Worm (Caenorhabditis elegans) whole organism, L4 larva: ENCODE measurements around the gene clec-148.

Experiments
- D1046.2 ChIP-seq: fragments of 200-800 bp; sonication (Bioruptor generic); IDR thresholded peaks from 2 replicates; pipeline ENCODE4 v1.3.6; 2022; ENCODE audit warnings: missing genetic modification characterization, missing compliant biosample characterization
- F10B5.3 ChIP-seq: sonication (generic microtip); optimal IDR thresholded peaks from 2 replicates; lab custom pipeline; 2016; ENCODE audit warnings: mild to moderate bottlenecking, missing genetic modification characterization, missing compliant biosample characterization
- F26F4.8 ChIP-seq: fragments of 200-800 bp; sonication (Bioruptor generic); conservative IDR thresholded peaks from 2 replicates; pipeline ENCODE4 v1.3.6; 2022; ENCODE audit warnings: missing genetic modification characterization, missing compliant biosample characterization
- F37D6.2 ChIP-seq: sonication (generic microtip); optimal IDR thresholded peaks from 2 replicates; lab custom pipeline; 2016; ENCODE audit warnings: mild to moderate bottlenecking, missing genetic modification characterization, missing compliant biosample characterization
- F49E8.2 ChIP-seq: sonication (generic microtip); optimal IDR thresholded peaks from 2 replicates; lab custom pipeline; 2016; ENCODE audit warnings: missing compliant biosample characterization, mild to moderate bottlenecking, missing genetic modification characterization, borderline replicate concordance
- Y105C5A.15 ChIP-seq: fragments of 200-800 bp; sonication (Bioruptor generic); IDR thresholded peaks from 2 replicates; pipeline ENCODE4 v1.3.6; 2022; ENCODE audit warnings: missing genetic modification characterization, missing compliant biosample characterization
- Y48G9A.11 ChIP-seq: fragments of 200-800 bp; sonication (Bioruptor generic); IDR thresholded peaks from 2 replicates; pipeline ENCODE4 v1.3.6; 2022; ENCODE audit warnings: missing genetic modification reagents, missing genetic modification characterization, missing compliant biosample characterization
- Y5F2A.4 ChIP-seq: fragments of 200-800 bp; sonication (Bioruptor generic); optimal IDR thresholded peaks from 2 replicates; lab custom pipeline; 2018; ENCODE audit warnings: mild to moderate bottlenecking, missing genetic modification characterization, missing compliant biosample characterization
- ZK337.2 ChIP-seq: fragments of 200-800 bp; sonication (Bioruptor generic); IDR thresholded peaks from 2 replicates; pipeline ENCODE4 v1.3.6; 2022; ENCODE audit warnings: missing genetic modification reagents, missing genetic modification characterization, missing compliant biosample characterization
- ZK546.5 ChIP-seq, 2 experiments: sonication (generic microtip); optimal IDR thresholded peaks; 2 replicates each; lab custom pipeline; 2017; ENCODE audit warnings: missing biosample characterization in 2 of 2, missing genetic modification characterization in 2 of 2
- aha-1 ChIP-seq: fragments of 150-350 bp; peaks from one replicate; lab custom pipeline; 2014; ENCODE audit warnings: missing biosample characterization, missing genetic modification characterization
- ceh-28 ChIP-seq: fragments of 150-350 bp; optimal IDR thresholded peaks from 2 replicates; lab custom pipeline; 2014; ENCODE audit warnings: missing biosample characterization, missing genetic modification reagents, missing genetic modification characterization
- ceh-62 ChIP-seq: sonication (generic microtip); optimal IDR thresholded peaks from 2 replicates; lab custom pipeline; 2017; ENCODE audit warnings: missing biosample characterization, missing genetic modification characterization
- ceh-82 ChIP-seq: sonication (generic microtip); optimal IDR thresholded peaks from 2 replicates; lab custom pipeline; 2017; ENCODE audit warnings: missing biosample characterization, missing genetic modification characterization
- ces-1 ChIP-seq: fragments of 150-350 bp; sonication (generic microtip); optimal IDR thresholded peaks from 4 replicates; lab custom pipeline; 2014; ENCODE audit warnings: missing biosample characterization, missing genetic modification reagents, missing genetic modification characterization
- cey-2 ChIP-seq: sonication (generic microtip); optimal IDR thresholded peaks from 3 replicates; lab custom pipeline; 2017; ENCODE audit warnings: missing genetic modification characterization, mild to moderate bottlenecking, missing compliant biosample characterization, antibody characterized with exemption, borderline replicate concordance; ENCODE audit not compliant: insufficient read depth
- daf-12 ChIP-seq: fragments of 150-350 bp; optimal IDR thresholded peaks from 2 replicates; lab custom pipeline; 2014; ENCODE audit warnings: missing biosample characterization, missing genetic modification reagents, missing genetic modification characterization
- daf-16 ChIP-seq, 3 experiments: sonication (generic microtip); optimal IDR thresholded peaks; 2 replicates each; lab custom pipeline; 2016 to 2017; ENCODE audit warnings: missing genetic modification characterization in 3 of 3, missing genetic modification reagents in 3 of 3, mild to moderate bottlenecking in 2 of 3, missing compliant biosample characterization in 2 of 3, missing biosample characterization in 1 of 3, moderate library complexity in 1 of 3
- daf-19 ChIP-seq: fragments of 200-800 bp; sonication (Bioruptor generic); conservative IDR thresholded peaks from 2 replicates; pipeline ENCODE4 v1.3.6; 2022; ENCODE audit warnings: missing genetic modification characterization, missing compliant biosample characterization
- daf-8 ChIP-seq: fragments of 200-800 bp; sonication (Bioruptor generic); IDR thresholded peaks from 2 replicates; pipeline ENCODE4 v1.3.6; 2022; ENCODE audit warnings: missing genetic modification characterization, missing compliant biosample characterization
- dve-1 ChIP-seq: sonication (generic microtip); optimal IDR thresholded peaks from 2 replicates; lab custom pipeline; 2017; ENCODE audit warnings: antibody characterized with exemption, mild to moderate bottlenecking, missing genetic modification characterization, missing compliant biosample characterization; ENCODE audit not compliant: insufficient read depth
- egl-43 ChIP-seq: fragments of 200-800 bp; sonication (Bioruptor generic); IDR thresholded peaks from 2 replicates; pipeline ENCODE4 v1.3.6; 2022; ENCODE audit warnings: missing genetic modification reagents, missing genetic modification characterization, missing compliant biosample characterization
- gei-8 ChIP-seq: fragments of 200-800 bp; sonication (Bioruptor generic); optimal IDR thresholded peaks from 2 replicates; lab custom pipeline; 2018; ENCODE audit warnings: mild to moderate bottlenecking, missing genetic modification characterization, missing compliant biosample characterization
- hif-1 ChIP-seq, 2 experiments: sonication (generic microtip); optimal IDR thresholded peaks; 2 replicates each; lab custom pipeline; 2016 to 2017; ENCODE audit warnings: missing compliant biosample characterization in 2 of 2, missing genetic modification characterization in 2 of 2, missing genetic modification reagents in 2 of 2, missing genotype in 2 of 2, mild to moderate bottlenecking in 1 of 2
- jun-1 ChIP-seq: fragments of 150-350 bp; optimal IDR thresholded peaks from 2 replicates; lab custom pipeline; 2014; ENCODE audit warnings: missing biosample characterization, missing genetic modification reagents, missing genetic modification characterization
- lin-13 ChIP-seq: fragments of 150-350 bp; optimal IDR thresholded peaks from 2 replicates; lab custom pipeline; 2014; ENCODE audit warnings: missing biosample characterization, missing genetic modification reagents, missing genetic modification characterization
- lin-39 ChIP-seq: fragments of 150-350 bp; optimal IDR thresholded peaks from 2 replicates; lab custom pipeline; 2014; ENCODE audit warnings: missing biosample characterization, missing genetic modification reagents, missing genetic modification characterization
- lsy-2 ChIP-seq, 2 experiments: fragments of 150-350 bp in 1 of 2; sonication (generic microtip) in 1 of 2; optimal IDR thresholded peaks; 2 replicates each; lab custom pipeline; 2014 to 2017; ENCODE audit warnings: missing biosample characterization in 2 of 2, missing genetic modification characterization in 2 of 2
- madf-5 ChIP-seq, 2 experiments: fragments of 200-800 bp; sonication (Bioruptor generic); IDR thresholded peaks; 2 replicates each; pipeline ENCODE4 v1.3.6; 2022; ENCODE audit warnings: missing compliant biosample characterization in 2 of 2, missing genetic modification characterization in 2 of 2
- mdl-1 ChIP-seq, 2 experiments: fragments of 150-350 bp in 1 of 2; sonication (generic microtip) in 1 of 2; optimal IDR thresholded peaks; 2 replicates each; lab custom pipeline; 2014 to 2017; ENCODE audit warnings: missing biosample characterization in 2 of 2, missing genetic modification characterization in 2 of 2
- mep-1 ChIP-seq: fragments of 150-350 bp; sonication (generic microtip); optimal IDR thresholded peaks from 3 replicates; lab custom pipeline; 2014; ENCODE audit warnings: missing biosample characterization, missing genetic modification characterization
- nhr-10 ChIP-seq: fragments of 150-350 bp; optimal IDR thresholded peaks from 2 replicates; lab custom pipeline; 2014; ENCODE audit warnings: missing biosample characterization, missing genetic modification characterization
- nhr-237 ChIP-seq: sonication (generic microtip); optimal IDR thresholded peaks from 2 replicates; lab custom pipeline; 2017; ENCODE audit warnings: missing biosample characterization, missing genetic modification characterization
- nhr-41 ChIP-seq: fragments of 200-800 bp; sonication (Bioruptor generic); IDR thresholded peaks from 2 replicates; pipeline ENCODE4 v1.3.6; 2022; ENCODE audit warnings: missing genetic modification reagents, missing genetic modification characterization, missing compliant biosample characterization
- nhr-48 ChIP-seq: sonication (generic microtip); optimal IDR thresholded peaks from 2 replicates; lab custom pipeline; 2016; ENCODE audit warnings: mild to moderate bottlenecking, missing genetic modification characterization, missing compliant biosample characterization
- nhr-6 ChIP-seq: fragments of 150-350 bp; optimal IDR thresholded peaks from 2 replicates; lab custom pipeline; 2014; ENCODE audit warnings: missing biosample characterization, missing genetic modification characterization
- nhr-77 ChIP-seq: fragments of 150-350 bp; optimal IDR thresholded peaks from 2 replicates; lab custom pipeline; 2014; ENCODE audit warnings: missing biosample characterization, missing genetic modification characterization
- php-3 ChIP-seq: fragments of 200-800 bp; sonication (Bioruptor generic); IDR thresholded peaks from 2 replicates; pipeline ENCODE4 v1.3.6; 2022; ENCODE audit warnings: missing genetic modification reagents, missing genetic modification characterization, missing compliant biosample characterization
- saeg-2 ChIP-seq: fragments of 200-800 bp; sonication (Bioruptor generic); IDR thresholded peaks from 2 replicates; pipeline ENCODE4 v1.3.6; 2022; ENCODE audit warnings: missing genetic modification reagents, missing genetic modification characterization, missing compliant biosample characterization
- set-16 ChIP-seq: fragments of 200-800 bp; sonication (Bioruptor generic); IDR thresholded peaks from 2 replicates; pipeline ENCODE4 v1.3.6; 2022; ENCODE audit warnings: missing genetic modification reagents, missing genetic modification characterization, missing compliant biosample characterization
- skn-1 ChIP-seq: fragments of 150-350 bp; optimal IDR thresholded peaks from 2 replicates; lab custom pipeline; 2014; ENCODE audit warnings: missing biosample characterization, missing genetic modification characterization
- snpc-1.2 ChIP-seq: fragments of 200-800 bp; sonication (Bioruptor generic); IDR thresholded peaks from 2 replicates; pipeline ENCODE4 v1.3.6; 2022; ENCODE audit warnings: missing genetic modification reagents, missing genetic modification characterization, missing compliant biosample characterization
- snpc-4 ChIP-seq: fragments of 150-350 bp; optimal IDR thresholded peaks from 2 replicates; lab custom pipeline; 2014; ENCODE audit warnings: missing biosample characterization, missing genetic modification characterization
- spr-3 ChIP-seq: fragments of 200-800 bp; sonication (Bioruptor generic); optimal IDR thresholded peaks from 2 replicates; lab custom pipeline; 2018; ENCODE audit warnings: mild to moderate bottlenecking, missing genetic modification characterization, missing compliant biosample characterization
- zag-1 ChIP-seq: fragments of 150-350 bp; optimal IDR thresholded peaks from 2 replicates; lab custom pipeline; 2014; ENCODE audit warnings: missing biosample characterization, missing genetic modification characterization
- zfp-3 ChIP-seq: fragments of 200-800 bp; sonication (Bioruptor generic); conservative IDR thresholded peaks from 2 replicates; pipeline ENCODE4 v1.3.6; 2022; ENCODE audit warnings: missing genetic modification reagents, missing genetic modification characterization, missing compliant biosample characterization
- zip-11 ChIP-seq: fragments of 200-800 bp; sonication (Bioruptor generic); IDR thresholded peaks from 2 replicates; pipeline ENCODE4 v1.3.6; 2022; ENCODE audit warnings: missing genetic modification characterization, missing compliant biosample characterization
- zip-2 ChIP-seq: fragments of 150-350 bp; optimal IDR thresholded peaks from 2 replicates; lab custom pipeline; 2014; ENCODE audit warnings: missing biosample characterization, missing genetic modification characterization

Gene clec-148

ce11 chrIII:157980-158379 is 17.7 kb downstream of the clec-148 start:
- peak; percentile 17 for TF ChIP-seq aha-1 (tag; lab: Kevin White, UChicago)
- TF ChIP-seq zag-1 (tag; lab: Kevin White, UChicago), result no peak
- no peak for TF ChIP-seq ceh-62 (tag; lab: Kevin White, UChicago)
- no peak for TF ChIP-seq lsy-2 (tag; optimal IDR thresholded peaks at IDR 0.05; lab: Kevin White, UChicago)
- TF ChIP-seq set-16, result peak; percentile 78

DNA sequence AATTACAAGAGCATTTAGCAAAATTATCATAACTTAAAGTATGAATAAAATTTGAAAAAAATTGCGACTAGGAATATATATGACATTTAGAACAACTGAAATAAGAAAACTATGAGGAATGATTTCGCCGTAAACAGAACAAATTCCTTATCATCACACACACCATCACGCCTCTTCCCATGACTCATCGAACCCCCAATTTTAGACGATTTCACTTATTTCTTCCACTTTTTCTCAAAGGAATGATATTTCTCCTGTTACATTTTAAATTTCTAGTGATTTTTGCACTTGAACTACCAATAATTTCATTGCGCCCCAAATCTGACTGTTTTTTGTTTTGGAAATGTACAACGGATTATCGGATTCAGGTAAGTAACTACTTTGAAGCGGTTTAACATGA is 19.0 kb downstream of the clec-148 start, which contains the start of the genes zig-13 and ver-1:
TSS of gene zig-13 (minus strand) at position 101 of the 400 bp plus-strand sequence.
TSS of gene ver-1 (plus strand) at position 180 of the 400 bp plus-strand sequence.
- TF ChIP-seq madf-5 (GFP tag; IDR thresholded peaks at IDR 0.05; lab: Robert Waterston, UW) (no peak), ceh-28 (no peak), hif-1 (tag; optimal IDR thresholded peaks at IDR 0.05; lab: Kevin White, UChicago) (no peak), aha-1 (tag; lab: Kevin White, UChicago) (no peak), snpc-1.2 (GFP tag; lab: Robert Waterston, UW) (no peak), lin-39 (tag; lab: Kevin White, UChicago) (no peak), nhr-237 (tag; lab: Kevin White, UChicago) (no peak), Y48G9A.11 (GFP tag; lab: Robert Waterston, UW) (no peak), lin-13 (no peak), daf-12 (no peak), F26F4.8 (GFP tag; lab: Robert Waterston, UW) (no peak), Y105C5A.15 (GFP tag; lab: Robert Waterston, UW) (no peak), F49E8.2 (no peak)

ce11 chrIII:154168-154567 is 21.5 kb downstream of the clec-148 start:
- TF ChIP-seq nhr-48 (tag; lab: Kevin White, UChicago) (peak; percentile 1), snpc-4 (no peak), Y5F2A.4 (GFP tag; lab: Kevin White, UChicago) (no peak), ces-1 (GFP tag; lab: Kevin White, UChicago) (no peak), F10B5.3 (tag; lab: Kevin White, UChicago) (no peak), F26F4.8 (GFP tag; lab: Robert Waterston, UW) (no peak), ceh-82 (tag; lab: Kevin White, UChicago) (no peak), D1046.2 (no peak), spr-3 (GFP tag; lab: Kevin White, UChicago) (no peak), ZK546.5 (tag; optimal IDR thresholded peaks at IDR 0.05; lab: Kevin White, UChicago) (no peak), gei-8 (no peak), zip-11 (GFP tag; lab: Robert Waterston, UW) (no peak), saeg-2 (no peak), snpc-1.2 (GFP tag; lab: Robert Waterston, UW) (no peak), nhr-77 (tag; lab: Kevin White, UChicago) (peak; percentile 94), nhr-6 (tag; lab: Kevin White, UChicago) (peak; percentile 83), mdl-1 (tag; optimal IDR thresholded peaks at IDR 0.05; lab: Kevin White, UChicago) (peak in 1 of 2 experiments; percentile 35), mep-1 (no peak), daf-19 (GFP tag; lab: Robert Waterston, UW) (no peak), php-3 (peak; percentile 94), ZK337.2 (GFP tag; lab: Robert Waterston, UW) (no peak), zip-2 (tag; lab: Kevin White, UChicago) (peak; percentile 13), Y105C5A.15 (GFP tag; lab: Robert Waterston, UW) (no peak), nhr-10 (tag; lab: Kevin White, UChicago) (no peak), zfp-3 (GFP tag; lab: Robert Waterston, UW) (no peak), F37D6.2 (no peak), cey-2 (tag; lab: Kevin White, UChicago) (peak; percentile 86), jun-1 (peak; percentile 52), daf-8 (no peak), egl-43 (GFP tag; lab: Robert Waterston, UW) (no peak), dve-1 (peak; percentile 95), ceh-28 (no peak), nhr-41 (GFP tag; lab: Robert Waterston, UW) (peak; percentile 100), daf-16 (GFP tag; optimal IDR thresholded peaks at IDR 0.05; lab: Kevin White, UChicago) (peak in 1 of 2 experiments; percentile 49), daf-16 (tag; optimal IDR thresholded peaks at IDR 0.05; lab: Kevin White, UChicago) (peak; percentile 86), skn-1 (no peak)
